Worm (Caenorhabditis elegans) whole organism, young adult: ENCODE results near the gene rcs-1.

Source experiments
- B0261.1 ChIP-seq: sonication (generic microtip); optimal IDR thresholded peaks from 2 replicates; lab custom pipeline; 2016; ENCODE audit warnings: mild to moderate bottlenecking, missing genetic modification characterization, moderate library complexity, missing compliant biosample characterization
- B0336.3 ChIP-seq: fragments of 200-800 bp; sonication (Bioruptor generic); IDR thresholded peaks from 2 replicates; pipeline ENCODE4 v1.3.6; 2022; ENCODE audit warnings: missing genetic modification characterization, missing compliant biosample characterization
- F10E7.11 ChIP-seq: sonication (generic microtip); optimal IDR thresholded peaks from 2 replicates; lab custom pipeline; 2017; ENCODE audit warnings: mild to moderate bottlenecking, missing genetic modification characterization, moderate library complexity, missing compliant biosample characterization
- F23B12.7 ChIP-seq: sonication (generic microtip); optimal IDR thresholded peaks from 2 replicates; lab custom pipeline; 2017; ENCODE audit warnings: missing genetic modification characterization, mild to moderate bottlenecking, missing compliant biosample characterization, antibody characterized with exemption, moderate library complexity; ENCODE audit not compliant: insufficient read depth
- F37B4.10 ChIP-seq: fragments of 200-800 bp; sonication (Bioruptor generic); IDR thresholded peaks from 2 replicates; pipeline ENCODE4 v1.3.6; 2022; ENCODE audit warnings: missing genetic modification characterization, missing compliant biosample characterization
- F55B11.4 ChIP-seq: sonication (generic microtip); optimal IDR thresholded peaks from 2 replicates; lab custom pipeline; 2016; ENCODE audit warnings: missing compliant biosample characterization, missing genetic modification characterization, borderline replicate concordance; ENCODE audit not compliant: insufficient read depth
- T07F8.4 ChIP-seq: sonication (generic microtip); optimal IDR thresholded peaks from 2 replicates; lab custom pipeline; 2016; ENCODE audit warnings: mild to moderate bottlenecking, missing genetic modification characterization, moderate library complexity, missing compliant biosample characterization
- Y95B8A.8 ChIP-seq: fragments of 200-800 bp; sonication (Bioruptor generic); IDR thresholded peaks from 2 replicates; pipeline ENCODE4 v1.3.6; 2022; ENCODE audit warnings: missing genetic modification reagents, missing genetic modification characterization, missing compliant biosample characterization
- ama-1 ChIP-seq, 3 experiments: fragments of 150-350 bp in 1 of 3; sonication (generic microtip) in 2 of 3; optimal IDR thresholded peaks; 2 replicates each; lab custom pipeline; 2014 to 2018; ENCODE audit warnings: missing biosample characterization in 2 of 3, missing genetic modification characterization in 2 of 3, missing genetic modification reagents in 2 of 3
- attf-6 ChIP-seq: fragments of 200-800 bp; sonication (Bioruptor generic); IDR thresholded peaks from 2 replicates; pipeline ENCODE4 v1.3.6; 2022; ENCODE audit warnings: missing genetic modification reagents, missing genetic modification characterization, missing compliant biosample characterization
- ccch-3 ChIP-seq: fragments of 200-800 bp; sonication (Bioruptor generic); optimal IDR thresholded peaks from 2 replicates; lab custom pipeline; 2018; ENCODE audit warnings: mild to moderate bottlenecking, missing genetic modification characterization, missing compliant biosample characterization
- ceh-100 ChIP-seq: fragments of 200-800 bp; sonication (Bioruptor generic); IDR thresholded peaks from 2 replicates; pipeline ENCODE4 v1.3.6; 2022; ENCODE audit warnings: missing genetic modification reagents, missing genetic modification characterization, missing compliant biosample characterization
- chd-7 ChIP-seq: sonication (generic microtip); optimal IDR thresholded peaks from 2 replicates; lab custom pipeline; 2016; ENCODE audit warnings: mild to moderate bottlenecking, missing genetic modification characterization, moderate library complexity, missing compliant biosample characterization
- fkh-3 ChIP-seq: sonication (generic microtip); optimal IDR thresholded peaks from 2 replicates; lab custom pipeline; 2016; ENCODE audit warnings: mild to moderate bottlenecking, missing genetic modification characterization, missing compliant biosample characterization
- hsf-1 ChIP-seq: fragments of 200-800 bp; sonication (Bioruptor generic); IDR thresholded peaks from 2 replicates; pipeline ENCODE4 v1.3.6; 2022; ENCODE audit warnings: missing genetic modification reagents, missing genetic modification characterization, missing compliant biosample characterization
- lin-26 ChIP-seq: fragments of 200-800 bp; sonication (Bioruptor generic); IDR thresholded peaks from 2 replicates; pipeline ENCODE4 v1.3.6; 2022; ENCODE audit warnings: missing genetic modification reagents, missing genetic modification characterization, missing compliant biosample characterization
- lin-35 ChIP-seq, 3 experiments: fragments of 150-350 bp in 2 of 3; sonication (generic microtip) in 1 of 3; optimal IDR thresholded peaks; 2 replicates each; lab custom pipeline; 2014 to 2018; ENCODE audit warnings: missing biosample characterization in 3 of 3, missing genetic modification characterization in 3 of 3, missing genetic modification reagents in 3 of 3
- lin-40 ChIP-seq: sonication (generic microtip); optimal IDR thresholded peaks from 2 replicates; lab custom pipeline; 2016; ENCODE audit warnings: missing genetic modification characterization, mild to moderate bottlenecking, missing compliant biosample characterization, missing genotype, missing genetic modification reagents
- lsy-27 ChIP-seq: sonication (generic microtip); optimal IDR thresholded peaks from 2 replicates; lab custom pipeline; 2017; ENCODE audit warnings: missing genetic modification characterization, mild to moderate bottlenecking, missing compliant biosample characterization, antibody characterized with exemption, missing genotype, borderline replicate concordance; ENCODE audit not compliant: insufficient read depth
- nhr-120 ChIP-seq: fragments of 200-800 bp; sonication (Bioruptor generic); IDR thresholded peaks from 2 replicates; pipeline ENCODE4 v1.3.6; 2022; ENCODE audit warnings: missing genetic modification characterization, missing compliant biosample characterization
- nhr-80 ChIP-seq: sonication (generic microtip); optimal IDR thresholded peaks from 2 replicates; lab custom pipeline; 2016; ENCODE audit warnings: missing genetic modification characterization, missing compliant biosample characterization
- repo-1 ChIP-seq: sonication (generic microtip); optimal IDR thresholded peaks from 2 replicates; lab custom pipeline; 2017; ENCODE audit warnings: mild to moderate bottlenecking, missing genetic modification characterization, missing compliant biosample characterization
- rpc-1 ChIP-seq, 2 experiments: fragments of 150-350 bp in 1 of 2; sonication (generic microtip) in 1 of 2; optimal IDR thresholded peaks; 2 replicates each; lab custom pipeline; 2014 to 2018; ENCODE audit warnings: missing biosample characterization in 1 of 2, missing genetic modification characterization in 1 of 2, missing genetic modification reagents in 1 of 2, missing genotype in 1 of 2
- sdz-38 ChIP-seq: sonication (generic microtip); optimal IDR thresholded peaks from 2 replicates; lab custom pipeline; 2016; ENCODE audit warnings: missing genotype, missing genetic modification characterization, missing compliant biosample characterization
- snpc-3.4 ChIP-seq: sonication (generic microtip); optimal IDR thresholded peaks from 2 replicates; lab custom pipeline; 2017; ENCODE audit warnings: missing genetic modification characterization, mild to moderate bottlenecking, missing compliant biosample characterization, antibody characterized with exemption, moderate library complexity, missing genotype, missing genetic modification reagents
- snpc-4 ChIP-seq, 5 experiments: fragments of 150-350 bp in 1 of 5; sonication (generic microtip) in 4 of 5; optimal IDR thresholded peaks; 2 replicates each; lab custom pipeline; 2014 to 2018; ENCODE audit warnings: missing genetic modification characterization in 5 of 5, missing biosample characterization in 3 of 5, antibody characterized with exemption in 2 of 5, mild to moderate bottlenecking in 2 of 5, missing compliant biosample characterization in 2 of 5, missing genotype in 2 of 5, moderate library complexity in 2 of 5, missing genetic modification reagents in 1 of 5
- tbp1 ChIP-seq: fragments of 200-800 bp; sonication (Bioruptor generic); optimal IDR thresholded peaks from 2 replicates; lab custom pipeline; 2018; ENCODE audit warnings: mild to moderate bottlenecking, missing genetic modification characterization, missing compliant biosample characterization
- ztf-26 ChIP-seq: sonication (generic microtip); optimal IDR thresholded peaks from 2 replicates; lab custom pipeline; 2017; ENCODE audit warnings: missing genetic modification characterization, missing compliant biosample characterization
- ztf-3 ChIP-seq: fragments of 200-800 bp; sonication (Bioruptor generic); optimal IDR thresholded peaks from 2 replicates; lab custom pipeline; 2018; ENCODE audit warnings: mild to moderate bottlenecking, missing genetic modification characterization, missing compliant biosample characterization

The rcs-1 gene

DNA sequence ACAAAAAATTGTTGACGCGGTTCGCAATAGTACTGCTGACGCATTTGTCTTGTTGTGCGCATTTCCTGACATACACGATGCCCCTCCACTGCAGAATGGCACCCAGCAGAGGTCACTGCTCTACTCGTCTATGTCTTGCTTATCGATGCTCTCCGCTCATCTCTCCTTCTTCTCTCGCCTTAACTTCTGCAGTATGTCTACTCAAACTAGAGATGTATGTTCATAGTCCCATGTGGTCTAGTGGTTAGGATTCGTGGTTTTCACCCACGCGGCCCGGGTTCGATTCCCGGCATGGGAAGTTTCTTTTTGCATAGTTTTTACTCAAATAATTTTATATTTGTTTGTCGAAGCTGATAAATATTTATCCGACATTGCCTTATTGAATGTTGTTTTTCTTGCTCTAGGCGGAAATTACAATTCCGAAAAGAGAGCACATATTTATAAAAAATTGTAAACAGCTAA lies 7.6 kb upstream of the rcs-1 start, which contains the start of gene C28G1.2 (continued):
- TF ChIP-seq lsy-27 (tag; lab: Kevin White, UChicago) (peak; percentile 79), repo-1 (tag; lab: Kevin White, UChicago) (peak; percentile 92), lin-35 (GFP tag; optimal IDR thresholded peaks at IDR 0.05; lab: Kevin White, UChicago) (peak in 2 of 3 experiments; percentile 59 to 83), ccch-3 (peak; percentile 75), chd-7 (tag; lab: Kevin White, UChicago) (peak; percentile 95), lin-26 (GFP tag; lab: Robert Waterston, UW) (peak; percentile 99), snpc-3.4 (tag; lab: Kevin White, UChicago) (peak; percentile 52), F10E7.11 (peak; percentile 84), sdz-38 (tag; lab: Kevin White, UChicago) (no peak), snpc-4 (GFP tag; optimal IDR thresholded peaks at IDR 0.05; lab: Kevin White, UChicago) (peak; percentile 75), snpc-4 (tag; optimal IDR thresholded peaks at IDR 0.05; lab: Kevin White, UChicago) (peak; percentile 30 to 78 (median 76)), attf-6 (GFP tag; lab: Robert Waterston, UW) (no peak), F23B12.7 (tag; lab: Kevin White, UChicago) (peak; percentile 62), ztf-3 (GFP tag; lab: Kevin White, UChicago) (peak; percentile 70), Y95B8A.8 (GFP tag; lab: Robert Waterston, UW) (peak; percentile 78), nhr-120 (no peak), fkh-3 (tag; lab: Kevin White, UChicago) (peak; percentile 70), T07F8.4 (tag; lab: Kevin White, UChicago) (peak; percentile 90), ceh-100 (peak; percentile 51; the same call in 1 of the 2 replicates)
- TF ChIP-seq, all 124 proteins: peak for 102

DNA sequence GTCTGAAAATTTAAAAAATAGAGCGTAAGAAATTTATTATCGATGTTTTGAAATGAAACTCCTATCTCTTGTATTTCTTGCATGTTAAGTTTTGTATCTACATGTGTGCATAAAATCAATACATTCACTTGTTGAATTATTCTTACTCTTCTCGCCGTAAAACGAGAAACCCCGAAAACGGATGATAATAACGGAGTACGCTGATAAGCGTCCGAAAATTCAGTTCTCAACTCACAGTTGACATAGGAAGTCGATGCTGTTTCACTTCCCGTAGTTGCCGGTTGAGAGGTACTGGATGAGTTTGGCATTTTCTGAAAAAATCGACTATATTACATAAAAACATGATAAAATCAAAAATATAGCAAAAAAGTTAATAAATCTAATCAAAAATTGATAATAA lies 7.1 kb upstream of the rcs-1 start, which contains the start of gene sec-15:
Gene sec-15, minus strand, starts transcription at position 311 of the 400 bp plus-strand sequence.
- TF ChIP-seq sdz-38 (tag; lab: Kevin White, UChicago) (no peak), ama-1 (optimal IDR thresholded peaks at IDR 0.05; lab: Kevin White, UChicago) (no peak), ama-1 (GFP tag; optimal IDR thresholded peaks at IDR 0.05; lab: Kevin White, UChicago) (no peak), hsf-1 (GFP tag; lab: Robert Waterston, UW) (no peak), F23B12.7 (tag; lab: Kevin White, UChicago) (no peak), lin-40 (tag; lab: Kevin White, UChicago) (no peak), B0336.3 (GFP tag; lab: Robert Waterston, UW) (no peak), snpc-4 (GFP tag; optimal IDR thresholded peaks at IDR 0.05; lab: Kevin White, UChicago) (no peak), snpc-4 (tag; optimal IDR thresholded peaks at IDR 0.05; lab: Kevin White, UChicago) (no peak), F37B4.10 (GFP tag; lab: Robert Waterston, UW) (no peak), ztf-26 (tag; lab: Kevin White, UChicago) (no peak), lsy-27 (tag; lab: Kevin White, UChicago) (no peak)

DNA sequence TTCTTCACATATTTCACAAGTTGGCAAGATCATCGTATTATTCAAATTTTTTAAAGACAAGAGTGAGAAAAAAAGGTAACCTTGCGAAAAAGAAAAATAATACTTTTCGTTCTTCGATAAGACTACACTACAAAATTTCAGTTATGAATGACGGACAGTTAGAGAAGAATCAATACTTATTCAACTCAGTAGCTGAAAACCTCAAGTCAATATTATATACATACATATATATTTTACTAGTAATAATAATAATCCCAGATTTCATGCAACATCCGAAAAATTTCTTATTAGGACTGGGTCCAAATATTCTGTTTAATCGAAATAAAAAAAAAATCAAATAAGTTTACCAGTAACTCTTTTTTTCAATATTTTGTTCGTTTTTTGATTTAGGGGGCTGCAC lies 2.8 kb upstream of the rcs-1 start, which contains the start of gene C28G1.6:
Gene C28G1.6, minus strand, starts transcription at position 101 of the 400 bp plus-strand sequence.
- TF ChIP-seq nhr-80 (tag; lab: Kevin White, UChicago) (peak; percentile 33), F55B11.4 (tag; lab: Kevin White, UChicago) (no peak)
- TF ChIP-seq, all 124 proteins: peak for 1

DNA sequence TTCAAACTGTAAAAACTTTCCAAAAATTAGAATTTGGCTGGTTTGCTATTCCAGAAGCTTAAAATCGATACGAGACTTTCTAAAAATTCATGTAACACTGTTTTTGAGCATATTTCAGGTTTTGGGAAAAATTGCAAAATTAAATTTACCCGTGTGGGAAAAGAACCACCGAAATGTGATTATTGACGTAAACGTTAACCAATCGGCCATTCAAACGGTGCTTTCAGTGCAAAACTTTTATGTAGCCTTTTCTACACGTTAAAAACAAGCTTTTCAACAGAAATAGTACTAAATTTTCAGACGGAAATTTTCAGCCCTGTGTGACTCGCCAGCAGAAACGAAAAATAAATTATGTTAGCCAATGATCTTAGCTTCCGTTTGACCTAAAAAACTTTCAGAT lies 2.3 kb downstream of the rcs-1 start:
- peak; percentile 83 for TF ChIP-seq tbp1 (GFP tag; lab: Kevin White, UChicago)
- TF ChIP-seq rpc-1 (optimal IDR thresholded peaks at IDR 0.05; lab: Kevin White, UChicago), result peak; percentile 38
- peak; percentile 69 for TF ChIP-seq rpc-1 (tag; optimal IDR thresholded peaks at IDR 0.05; lab: Kevin White, UChicago)
- peak; percentile 55 for TF ChIP-seq B0261.1 (tag; lab: Kevin White, UChicago)
